Worm (Caenorhabditis elegans): ENCODE data around the gene C27D6.1.

Gene C27D6.1

ce11 chrII:5170932-5171331 lies 1.6 kb upstream of the C27D6.1 start, which contains the start of gene srb-1:
TSS of gene srb-1 (minus strand) at chrII:5171032.
- no peak for TF ChIP-seq hmg-11 (tag; optimal IDR thresholded peaks at IDR 0.05)
- no peak for TF ChIP-seq aly-2 (tag; optimal IDR thresholded peaks at IDR 0.05)
- TF ChIP-seq nhr-76 (tag; optimal IDR thresholded peaks at IDR 0.05): no peak
- no peak for TF ChIP-seq pqm-1 (tag; optimal IDR thresholded peaks at IDR 0.05)
- TF ChIP-seq nhr-28 (tag; optimal IDR thresholded peaks at IDR 0.05): no peak
- TF ChIP-seq unc-39 (tag; optimal IDR thresholded peaks at IDR 0.05): no peak
- TF ChIP-seq R02D3.7 (tag; optimal IDR thresholded peaks at IDR 0.05): no peak
- no peak for TF ChIP-seq daf-12 (tag; optimal IDR thresholded peaks at IDR 0.05)
- no peak for TF ChIP-seq lin-39 (tag; optimal IDR thresholded peaks at IDR 0.05)
- TF ChIP-seq mdl-1 (tag; optimal IDR thresholded peaks at IDR 0.05): no peak
- no peak for TF ChIP-seq tbx-2 (tag; optimal IDR thresholded peaks at IDR 0.05)

DNA sequence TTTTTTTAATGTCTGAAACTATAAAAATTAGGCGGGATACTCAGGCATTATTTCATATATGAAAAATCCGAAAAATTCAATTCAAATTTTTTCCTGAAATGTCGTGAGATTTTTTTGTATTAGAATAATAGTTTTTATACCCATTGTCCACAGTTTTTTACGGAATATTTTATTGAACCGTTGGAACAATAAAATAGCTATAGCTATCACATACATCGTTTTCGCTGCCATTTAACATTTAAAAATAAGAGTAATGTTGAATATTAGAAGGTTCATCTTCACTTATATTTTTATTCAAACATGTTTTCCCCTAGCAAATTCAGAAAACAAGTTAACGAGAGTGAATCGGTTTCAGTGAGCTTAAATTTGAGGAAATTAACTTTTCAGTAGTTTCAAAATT lies 941 bp upstream of the C27D6.1 start, which contains the start of gene C27D6.15:
Gene C27D6.15, plus strand, starts transcription at position 301 of the 400 bp plus-strand sequence.
- TF ChIP-seq eor-1 (tag; optimal IDR thresholded peaks at IDR 0.05) (no peak), sea-2 (GFP tag; optimal IDR thresholded peaks at IDR 0.05) (no peak), nhr-76 (tag; optimal IDR thresholded peaks at IDR 0.05) (no peak), ceh-28 (tag; optimal IDR thresholded peaks at IDR 0.05) (no peak), ztf-4 (tag; optimal IDR thresholded peaks at IDR 0.05) (no peak), fkh-10 (GFP tag; optimal IDR thresholded peaks at IDR 0.05) (no peak), lsy-12 (tag; optimal IDR thresholded peaks at IDR 0.05) (no peak), lin-15B (tag; optimal IDR thresholded peaks at IDR 0.05) (no peak), nhr-11 (tag; optimal IDR thresholded peaks at IDR 0.05) (no peak), nhr-237 (tag; optimal IDR thresholded peaks at IDR 0.05) (no peak), pha-4 (tag; optimal IDR thresholded peaks at IDR 0.05) (no peak), fos-1 (tag; optimal IDR thresholded peaks at IDR 0.05) (no peak), ZK546.5 (tag; optimal IDR thresholded peaks at IDR 0.05) (no peak), nhr-28 (tag; optimal IDR thresholded peaks at IDR 0.05) (no peak)

ce11 chrII:5174370-5174769 lies 1.8 kb downstream of the C27D6.1 start, which contains the start of gene C27D6.3:
TSS of gene C27D6.3 (minus strand) at chrII:5174470.
- TF ChIP-seq ztf-4 (tag; optimal IDR thresholded peaks at IDR 0.05) (no peak), lin-39 (tag; optimal IDR thresholded peaks at IDR 0.05) (no peak), ceh-82 (tag; optimal IDR thresholded peaks at IDR 0.05) (no peak)

DNA sequence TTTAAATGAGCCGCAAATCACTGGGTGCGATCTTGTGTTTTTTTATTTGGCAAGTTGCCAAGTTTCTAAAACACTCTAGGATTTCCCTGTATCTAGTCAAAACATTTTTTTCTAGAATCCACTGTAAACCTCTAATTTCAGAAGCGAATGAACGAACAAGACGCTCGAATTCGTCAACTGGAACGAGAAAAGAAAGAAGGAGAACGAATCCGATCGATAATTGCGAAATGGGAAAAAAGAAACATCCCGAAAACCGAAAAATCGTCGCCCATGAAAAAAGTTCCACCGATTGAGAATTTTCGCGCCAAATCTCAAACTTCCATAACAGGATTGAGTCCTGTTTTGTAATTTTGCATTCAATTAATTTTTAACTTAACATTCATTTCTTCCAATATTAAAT lies 4.4 kb downstream of the C27D6.1 start:
- no peak for TF ChIP-seq unc-39 (tag; optimal IDR thresholded peaks at IDR 0.05)
- TF ChIP-seq nfya-1 (tag; optimal IDR thresholded peaks at IDR 0.05; ENCODE audit: insufficient read depth): no peak
- TF ChIP-seq aly-2 (tag; optimal IDR thresholded peaks at IDR 0.05): no peak
- no peak for TF ChIP-seq nhr-67 (tag; optimal IDR thresholded peaks at IDR 0.05)
- no peak for TF ChIP-seq ceh-16 (tag; optimal IDR thresholded peaks at IDR 0.05)
- TF ChIP-seq nhr-77 (tag; optimal IDR thresholded peaks at IDR 0.05): no peak

ce11 chrII:5177902-5178301 lies 5.4 kb downstream of the C27D6.1 start, which contains the start of gene C27D6.12:
TSS of gene C27D6.12 (minus strand) at chrII:5178002.
- TF ChIP-seq nhr-76 (tag; optimal IDR thresholded peaks at IDR 0.05) (no peak), elt-1 (tag; optimal IDR thresholded peaks at IDR 0.05) (no peak), nhr-11 (tag; optimal IDR thresholded peaks at IDR 0.05) (no peak), nhr-67 (tag; optimal IDR thresholded peaks at IDR 0.05) (no peak), nhr-23 (tag; optimal IDR thresholded peaks at IDR 0.05) (no peak), fkh-10 (GFP tag; optimal IDR thresholded peaks at IDR 0.05) (no peak), nhr-28 (tag; optimal IDR thresholded peaks at IDR 0.05) (no peak), snpc-4 (tag; optimal IDR thresholded peaks at IDR 0.05) (no peak), R02D3.7 (tag; optimal IDR thresholded peaks at IDR 0.05) (no peak), nhr-12 (tag; optimal IDR thresholded peaks at IDR 0.05) (no peak), ceh-82 (tag; optimal IDR thresholded peaks at IDR 0.05) (no peak), sea-2 (GFP tag; optimal IDR thresholded peaks at IDR 0.05) (no peak), eor-1 (tag; optimal IDR thresholded peaks at IDR 0.05) (no peak), ceh-16 (tag; optimal IDR thresholded peaks at IDR 0.05) (no peak), unc-62 (GFP tag; optimal IDR thresholded peaks at IDR 0.05) (no peak), hmg-11 (tag; optimal IDR thresholded peaks at IDR 0.05) (no peak), unc-39 (tag; optimal IDR thresholded peaks at IDR 0.05) (no peak), nhr-43 (tag; optimal IDR thresholded peaks at IDR 0.05; ENCODE audit: poor library complexity, severe bottlenecking) (no peak), nhr-237 (tag; optimal IDR thresholded peaks at IDR 0.05) (no peak)

Measured in whole organism, L3 larva.